Worm (Caenorhabditis elegans) whole organism, young adult: ENCODE data around the gene Y82E9BR.10.

Source experiments
- C17E4.6 ChIP-seq: fragments of 200-800 bp; sonication (Bioruptor generic); IDR thresholded peaks from 2 replicates; pipeline ENCODE4 v1.3.6; 2022; ENCODE audit warnings: missing genetic modification reagents, missing genetic modification characterization, missing compliant biosample characterization
- F33H1.4 ChIP-seq: fragments of 200-800 bp; sonication (Bioruptor generic); IDR thresholded peaks from 2 replicates; pipeline ENCODE4 v1.3.6; 2022; ENCODE audit warnings: missing genetic modification reagents, missing genetic modification characterization, missing compliant biosample characterization
- F37B4.10 ChIP-seq: fragments of 200-800 bp; sonication (Bioruptor generic); IDR thresholded peaks from 2 replicates; pipeline ENCODE4 v1.3.6; 2022; ENCODE audit warnings: missing genetic modification characterization, missing compliant biosample characterization
- ama-1 ChIP-seq, 3 experiments: fragments of 150-350 bp in 1 of 3; sonication (generic microtip) in 2 of 3; optimal IDR thresholded peaks; 2 replicates each; lab custom pipeline; 2014 to 2018; ENCODE audit warnings: missing biosample characterization in 2 of 3, missing genetic modification characterization in 2 of 3, missing genetic modification reagents in 2 of 3
- aptf-2 ChIP-seq: fragments of 200-800 bp; sonication (Bioruptor generic); conservative IDR thresholded peaks from 2 replicates; pipeline ENCODE4 v1.3.6; 2022; ENCODE audit warnings: missing genetic modification reagents, missing genetic modification characterization, missing compliant biosample characterization
- athp-1 ChIP-seq: sonication (generic microtip); optimal IDR thresholded peaks from 2 replicates; lab custom pipeline; 2017; ENCODE audit warnings: mild to moderate bottlenecking, missing genetic modification characterization, missing compliant biosample characterization
- ceh-100 ChIP-seq: fragments of 200-800 bp; sonication (Bioruptor generic); IDR thresholded peaks from 2 replicates; pipeline ENCODE4 v1.3.6; 2022; ENCODE audit warnings: missing genetic modification reagents, missing genetic modification characterization, missing compliant biosample characterization
- ceh-27 ChIP-seq: fragments of 200-800 bp; sonication (Bioruptor generic); optimal IDR thresholded peaks from 2 replicates; lab custom pipeline; 2018; ENCODE audit warnings: mild to moderate bottlenecking, missing genetic modification characterization, moderate library complexity, missing compliant biosample characterization
- dox-1 ChIP-seq: fragments of 200-800 bp; sonication (Bioruptor generic); IDR thresholded peaks from 2 replicates; pipeline ENCODE4 v1.3.6; 2022; ENCODE audit warnings: missing genetic modification reagents, missing genetic modification characterization, missing compliant biosample characterization
- ekl-4 ChIP-seq: fragments of 200-800 bp; sonication (Bioruptor generic); IDR thresholded peaks from 2 replicates; pipeline ENCODE4 v1.3.6; 2022; ENCODE audit warnings: missing genetic modification reagents, missing genetic modification characterization, missing compliant biosample characterization
- fkh-3 ChIP-seq: sonication (generic microtip); optimal IDR thresholded peaks from 2 replicates; lab custom pipeline; 2016; ENCODE audit warnings: mild to moderate bottlenecking, missing genetic modification characterization, missing compliant biosample characterization
- hrde-1 ChIP-seq: sonication (generic microtip); optimal IDR thresholded peaks from 2 replicates; lab custom pipeline; 2016; ENCODE audit warnings: missing genetic modification characterization, mild to moderate bottlenecking, missing compliant biosample characterization, moderate library complexity, missing genotype, missing genetic modification reagents, borderline replicate concordance
- nfya-1 ChIP-seq: sonication (generic microtip); optimal IDR thresholded peaks from 2 replicates; lab custom pipeline; 2017; ENCODE audit warnings: antibody characterized with exemption, missing compliant biosample characterization, missing genetic modification characterization, borderline replicate concordance; ENCODE audit not compliant: insufficient read depth
- tlf-1 ChIP-seq: fragments of 200-800 bp; sonication (Bioruptor generic); optimal IDR thresholded peaks from 2 replicates; lab custom pipeline; 2018; ENCODE audit warnings: mild to moderate bottlenecking, missing genetic modification characterization, missing compliant biosample characterization

DNA sequence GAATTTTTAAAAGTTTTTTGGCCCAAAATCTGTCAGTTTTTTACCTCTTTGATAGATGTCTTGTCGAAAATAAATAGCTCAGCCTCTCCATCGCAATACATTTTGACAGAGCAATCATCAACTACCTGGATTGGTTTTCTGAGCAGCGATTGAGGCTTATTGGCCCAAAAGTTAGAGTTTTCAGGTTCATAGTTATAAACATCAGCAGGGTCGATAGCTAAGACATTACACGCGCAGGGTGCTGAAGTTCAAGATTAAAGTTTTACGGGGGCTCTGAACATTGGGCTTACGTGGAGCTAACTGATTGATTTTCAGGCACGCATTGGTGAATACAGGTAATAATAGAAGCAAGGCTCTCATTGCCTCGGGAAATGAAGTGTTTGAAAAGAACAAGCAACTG, 15.7 kb downstream of the Y82E9BR.10 start, which contains the start of gene Y82E9BR.9:
- TF ChIP-seq C17E4.6 (no peak), nfya-1 (tag; lab: Kevin White, UChicago) (no peak), hrde-1 (tag; lab: Kevin White, UChicago) (no peak), F33H1.4 (no peak), ceh-100 (GFP tag; lab: Robert Waterston, UW) (no peak), tlf-1 (GFP tag; lab: Kevin White, UChicago) (no peak), dox-1 (GFP tag; lab: Robert Waterston, UW) (no peak), athp-1 (no peak), ekl-4 (GFP tag; lab: Robert Waterston, UW) (no peak), ceh-27 (no peak), ama-1 (optimal IDR thresholded peaks at IDR 0.05; lab: Kevin White, UChicago) (no peak), ama-1 (GFP tag; optimal IDR thresholded peaks at IDR 0.05; lab: Kevin White, UChicago) (no peak), fkh-3 (tag; lab: Kevin White, UChicago) (no peak), F37B4.10 (no peak), aptf-2 (GFP tag; lab: Robert Waterston, UW) (no peak)
